Worm (Caenorhabditis elegans): Measurements from ENCODE around the gene egl-17.

The egl-17 gene

ce11 chrX:524498-524897, 35.0 kb downstream of the egl-17 start:
- TF ChIP-seq aly-2 (tag; optimal IDR thresholded peaks at IDR 0.05), result no peak
- no peak for TF ChIP-seq crh-2 (tag; optimal IDR thresholded peaks at IDR 0.05)
- TF ChIP-seq ZK546.5 (tag; optimal IDR thresholded peaks at IDR 0.05), result no peak

- TF ChIP-seq nhr-23 (tag; optimal IDR thresholded peaks at IDR 0.05) (no peak), fos-1 (tag; optimal IDR thresholded peaks at IDR 0.05) (peak; percentile 52)
These were observed 38.2 kb downstream of the egl-17 start for ce11 chrX:527663-528062.

ce11 chrX:528761-529160, 39.3 kb downstream of the egl-17 start:
- TF ChIP-seq Y55F3AM.14 (GFP tag; optimal IDR thresholded peaks at IDR 0.05), result no peak

- TF ChIP-seq nhr-21 (tag; optimal IDR thresholded peaks at IDR 0.05) (no peak), ZK546.5 (tag; optimal IDR thresholded peaks at IDR 0.05) (no peak), snpc-4 (tag; optimal IDR thresholded peaks at IDR 0.05) (no peak), nhr-6 (tag; optimal IDR thresholded peaks at IDR 0.05) (no peak), Y55F3AM.14 (GFP tag; optimal IDR thresholded peaks at IDR 0.05) (no peak), nhr-10 (tag; optimal IDR thresholded peaks at IDR 0.05) (no peak), elt-1 (tag; optimal IDR thresholded peaks at IDR 0.05) (no peak), nhr-25 (tag; optimal IDR thresholded peaks at IDR 0.05) (no peak), lin-39 (tag; optimal IDR thresholded peaks at IDR 0.05) (no peak), unc-39 (tag; optimal IDR thresholded peaks at IDR 0.05) (no peak), aly-2 (tag; optimal IDR thresholded peaks at IDR 0.05) (no peak), ceh-16 (tag; optimal IDR thresholded peaks at IDR 0.05) (no peak), nhr-12 (tag; optimal IDR thresholded peaks at IDR 0.05) (no peak)
These were observed 39.9 kb downstream of the egl-17 start for ce11 chrX:529386-529785.

- TF ChIP-seq sma-9 (GFP tag; optimal IDR thresholded peaks at IDR 0.05), result peak; percentile 46
- no peak for TF ChIP-seq sma-9 (tag; optimal IDR thresholded peaks at IDR 0.05)
- no peak for TF ChIP-seq lin-13 (GFP tag; optimal IDR thresholded peaks at IDR 0.05)
- TF ChIP-seq mdl-1 (tag; optimal IDR thresholded peaks at IDR 0.05), result no peak
- TF ChIP-seq blmp-1 (tag; optimal IDR thresholded peaks at IDR 0.05; ENCODE audit: insufficient read depth), result no peak
- TF ChIP-seq elt-3 (tag; optimal IDR thresholded peaks at IDR 0.05), result no peak
- TF ChIP-seq lin-39 (tag; optimal IDR thresholded peaks at IDR 0.05), result no peak
- TF ChIP-seq crh-2 (tag; optimal IDR thresholded peaks at IDR 0.05), result peak; percentile 63
- no peak for TF ChIP-seq C34F6.9 (tag; optimal IDR thresholded peaks at IDR 0.05)
- TF ChIP-seq nhr-77 (tag; optimal IDR thresholded peaks at IDR 0.05), result no peak
- TF ChIP-seq nhr-12 (tag; optimal IDR thresholded peaks at IDR 0.05), result no peak
- TF ChIP-seq unc-62 (GFP tag; optimal IDR thresholded peaks at IDR 0.05), result no peak
- TF ChIP-seq unc-55 (GFP tag; optimal IDR thresholded peaks at IDR 0.05), result no peak
- peak; percentile 94 for TF ChIP-seq fos-1 (tag; optimal IDR thresholded peaks at IDR 0.05)
- TF ChIP-seq nhr-237 (tag; optimal IDR thresholded peaks at IDR 0.05), result no peak
- TF ChIP-seq skn-1 (tag; optimal IDR thresholded peaks at IDR 0.05), result no peak
These were observed 40.5 kb downstream of the egl-17 start, which contains the start of gene ugt-46 for ce11 chrX:530011-530410. Gene ugt-46 (minus strand): TSS chrX:530289.

- no peak for TF ChIP-seq lsy-2 (tag; optimal IDR thresholded peaks at IDR 0.05)
- no peak for TF ChIP-seq nhr-10 (tag; optimal IDR thresholded peaks at IDR 0.05)
These were observed 41.4 kb downstream of the egl-17 start, which contains the start of gene B0310.6 for ce11 chrX:530909-531308. Gene B0310.6 (minus strand): TSS chrX:531009.

- TF ChIP-seq lin-11 (tag; optimal IDR thresholded peaks at IDR 0.05) (no peak), nhr-23 (tag; optimal IDR thresholded peaks at IDR 0.05) (no peak), ZK546.5 (tag; optimal IDR thresholded peaks at IDR 0.05) (no peak), nhr-237 (tag; optimal IDR thresholded peaks at IDR 0.05) (peak; percentile 31), nhr-10 (tag; optimal IDR thresholded peaks at IDR 0.05) (no peak), elt-1 (tag; optimal IDR thresholded peaks at IDR 0.05) (no peak), sem-4 (tag; optimal IDR thresholded peaks at IDR 0.05) (peak; percentile 92), gmeb-1 (tag; optimal IDR thresholded peaks at IDR 0.05) (no peak), crh-2 (tag; optimal IDR thresholded peaks at IDR 0.05) (peak; percentile 97), nhr-6 (tag; optimal IDR thresholded peaks at IDR 0.05) (peak; percentile 86), alr-1 (tag; optimal IDR thresholded peaks at IDR 0.05) (no peak), zag-1 (tag; optimal IDR thresholded peaks at IDR 0.05) (peak; percentile 88), lsy-2 (tag; optimal IDR thresholded peaks at IDR 0.05) (peak; percentile 55 to 88), aly-2 (tag; optimal IDR thresholded peaks at IDR 0.05) (no peak), nhr-25 (tag; optimal IDR thresholded peaks at IDR 0.05) (peak; percentile 91), nhr-21 (tag; optimal IDR thresholded peaks at IDR 0.05) (peak; percentile 94), C34F6.9 (tag; optimal IDR thresholded peaks at IDR 0.05) (peak; percentile 88), sma-3 (GFP tag; optimal IDR thresholded peaks at IDR 0.05) (peak; percentile 81), mab-5 (tag; optimal IDR thresholded peaks at IDR 0.05) (peak; percentile 79), snpc-4 (tag; optimal IDR thresholded peaks at IDR 0.05) (peak; percentile 3), unc-55 (GFP tag; optimal IDR thresholded peaks at IDR 0.05) (peak; percentile 77), ztf-4 (tag; optimal IDR thresholded peaks at IDR 0.05) (peak; percentile 14), nhr-11 (tag; optimal IDR thresholded peaks at IDR 0.05) (no peak), nhr-12 (tag; optimal IDR thresholded peaks at IDR 0.05) (no peak), peb-1 (tag; optimal IDR thresholded peaks at IDR 0.05) (no peak), ztf-11 (tag; optimal IDR thresholded peaks at IDR 0.05) (no peak), lin-13 (GFP tag; optimal IDR thresholded peaks at IDR 0.05) (peak; percentile 71)
These were observed 46.2 kb downstream of the egl-17 start, which contains the start of gene F28C10.3 for ce11 chrX:535728-536127. Gene F28C10.3 (minus strand): TSS chrX:535828.
